Worm (Caenorhabditis elegans): Measurements from ENCODE around the gene C14B1.8.

Gene C14B1.8

ce11 chrIII:3670984-3671383 is 48.5 kb downstream of the C14B1.8 start:
- TF ChIP-seq eyg-1 (tag; optimal IDR thresholded peaks at IDR 0.05) (no peak), ref-2 (tag; optimal IDR thresholded peaks at IDR 0.05) (no peak), pax-1 (tag; optimal IDR thresholded peaks at IDR 0.05) (peak; percentile 15), hlh-13 (GFP tag; optimal IDR thresholded peaks at IDR 0.05) (no peak), pag-3 (tag; optimal IDR thresholded peaks at IDR 0.05; ENCODE audit: borderline replicate concordance) (no peak)

ce11 chrIII:3670336-3670735 is 49.1 kb downstream of the C14B1.8 start, which contains the start of gene C46F11.6:
Gene C46F11.6 (minus strand): TSS chrIII:3670436.
- TF ChIP-seq zip-5 (tag; optimal IDR thresholded peaks at IDR 0.05) (no peak), F13H6.1 (tag; optimal IDR thresholded peaks at IDR 0.05) (no peak), pros-1 (tag; optimal IDR thresholded peaks at IDR 0.05) (no peak), hlh-13 (GFP tag; optimal IDR thresholded peaks at IDR 0.05) (no peak), nhr-232 (tag; optimal IDR thresholded peaks at IDR 0.05) (no peak), hlh-8 (tag; optimal IDR thresholded peaks at IDR 0.05) (no peak), elt-2 (tag; optimal IDR thresholded peaks at IDR 0.05) (no peak), Y22D7AL.16 (tag; optimal IDR thresholded peaks at IDR 0.05) (no peak)
